Worm (Caenorhabditis elegans) whole organism, L4 larva: ENCODE measurements around the gene srw-109.

Source experiments
- D1046.2 ChIP-seq: fragments of 200-800 bp; sonication (Bioruptor generic); IDR thresholded peaks from 2 replicates; pipeline ENCODE4 v1.3.6; 2022; ENCODE audit warnings: missing genetic modification characterization, missing compliant biosample characterization
- aly-2 ChIP-seq: sonication (generic microtip); optimal IDR thresholded peaks from 2 replicates; lab custom pipeline; 2018; ENCODE audit warnings: missing biosample characterization, missing genetic modification characterization
- ama-1 ChIP-seq: fragments of 150-350 bp; optimal IDR thresholded peaks from 2 replicates; lab custom pipeline; 2014; ENCODE audit warnings: inconsistent platforms, mixed read lengths
- ceh-44 ChIP-seq: fragments of 200-800 bp; sonication (Bioruptor generic); IDR thresholded peaks from 2 replicates; pipeline ENCODE4 v1.3.6; 2022; ENCODE audit warnings: missing genetic modification reagents, missing genetic modification characterization, missing compliant biosample characterization
- dve-1 ChIP-seq: sonication (generic microtip); optimal IDR thresholded peaks from 2 replicates; lab custom pipeline; 2017; ENCODE audit warnings: antibody characterized with exemption, mild to moderate bottlenecking, missing genetic modification characterization, missing compliant biosample characterization; ENCODE audit not compliant: insufficient read depth
- mep-1 ChIP-seq: fragments of 150-350 bp; sonication (generic microtip); optimal IDR thresholded peaks from 3 replicates; lab custom pipeline; 2014; ENCODE audit warnings: missing biosample characterization, missing genetic modification characterization
- php-3 ChIP-seq: fragments of 200-800 bp; sonication (Bioruptor generic); IDR thresholded peaks from 2 replicates; pipeline ENCODE4 v1.3.6; 2022; ENCODE audit warnings: missing genetic modification reagents, missing genetic modification characterization, missing compliant biosample characterization
- zip-11 ChIP-seq: fragments of 200-800 bp; sonication (Bioruptor generic); IDR thresholded peaks from 2 replicates; pipeline ENCODE4 v1.3.6; 2022; ENCODE audit warnings: missing genetic modification characterization, missing compliant biosample characterization

ce11 chrV:646129-646528, 37.4 kb upstream of the srw-109 start, which contains the start of gene F48G7.12:
- TF ChIP-seq dve-1 (tag; lab: Kevin White, UChicago) (no peak), ama-1 (lab: Kevin White, UChicago) (no peak), D1046.2 (GFP tag; lab: Robert Waterston, UW) (no peak), zip-11 (no peak), php-3 (GFP tag; lab: Robert Waterston, UW) (no peak), mep-1 (tag; lab: Kevin White, UChicago) (no peak), ceh-44 (no peak), aly-2 (tag; lab: Kevin White, UChicago) (no peak)
